Worm (Caenorhabditis elegans): Measurements from ENCODE around the gene srh-15.

DNA sequence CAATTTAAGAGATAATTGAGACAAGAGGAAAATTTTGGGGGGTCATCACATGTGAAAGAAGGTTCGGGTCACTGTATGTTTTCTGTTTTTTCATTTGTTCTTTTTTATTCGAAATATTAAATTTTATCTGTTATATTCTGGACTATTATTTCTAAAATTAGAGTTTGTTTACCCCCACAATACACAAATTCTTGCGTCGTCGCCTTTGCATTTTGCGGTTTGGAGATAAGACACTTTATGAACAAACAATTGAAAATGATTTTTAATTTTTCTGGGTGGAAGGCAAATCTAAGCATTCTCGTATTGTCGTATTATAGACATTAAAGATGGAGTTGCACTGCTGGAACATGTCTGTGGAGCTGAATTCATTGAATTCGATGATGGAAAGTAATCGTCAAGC is 47.5 kb upstream of the srh-15 start:
- TF ChIP-seq flt-1 (GFP tag; IDR thresholded peaks at IDR 0.05) (no peak), cog-1 (tag; optimal IDR thresholded peaks at IDR 0.05) (no peak), klf-2 (GFP tag; conservative IDR thresholded peaks at IDR 0.05) (no peak), tab-1 (GFP tag; IDR thresholded peaks at IDR 0.05) (no peak), T22C8.4 (GFP tag; IDR thresholded peaks at IDR 0.05) (no peak), ztf-23 (GFP tag; IDR thresholded peaks at IDR 0.05) (no peak), med-1 (GFP tag; optimal IDR thresholded peaks at IDR 0.05; ENCODE audit: insufficient read depth) (no peak), ztf-29 (GFP tag; IDR thresholded peaks at IDR 0.05) (no peak), ref-1 (GFP tag; conservative IDR thresholded peaks at IDR 0.05) (no peak)
